Fruit fly (Drosophila melanogaster) S2 (cell line): ENCODE measurements around the gene smp-30.

Experiments used
- CG8478 ChIP-seq: fragments of >200 bp; optimal IDR thresholded peaks from 2 replicates; lab custom pipeline; 2018
- CTCF ChIP-seq, 2 experiments: fragments of >200 bp; optimal IDR thresholded peaks; 2 replicates each; lab custom pipeline; 2018

DNA sequence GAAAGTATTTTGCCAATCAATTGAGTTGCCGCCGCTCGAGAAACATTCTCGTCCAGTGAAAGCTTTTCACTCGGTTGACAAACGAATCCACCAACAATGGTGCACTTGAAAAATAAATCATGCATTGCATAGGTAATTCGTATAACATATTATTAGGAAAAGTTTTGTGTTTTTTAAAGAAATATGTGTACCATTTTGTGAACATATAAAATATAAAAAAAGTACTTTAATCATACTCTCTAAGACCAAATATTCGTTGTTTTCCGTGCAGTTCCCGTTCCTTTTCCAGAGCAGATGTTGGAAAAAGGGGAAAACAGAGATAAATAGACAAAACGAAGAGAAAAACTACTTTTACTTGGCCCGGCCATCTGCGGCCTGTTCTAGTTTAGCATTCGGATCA, 35.6 kb upstream of the smp-30 start:
- TF ChIP-seq CG8478 (lab: Kevin White, UChicago) (no peak), CTCF (optimal IDR thresholded peaks at IDR 0.05; lab: Kevin White, UChicago) (no peak)
